Worm (Caenorhabditis elegans): ENCODE data around the gene col-140.
A peak's percentile ranks its signal among the peaks of the same experiment; 100 is the strongest.

col-140 gene

DNA sequence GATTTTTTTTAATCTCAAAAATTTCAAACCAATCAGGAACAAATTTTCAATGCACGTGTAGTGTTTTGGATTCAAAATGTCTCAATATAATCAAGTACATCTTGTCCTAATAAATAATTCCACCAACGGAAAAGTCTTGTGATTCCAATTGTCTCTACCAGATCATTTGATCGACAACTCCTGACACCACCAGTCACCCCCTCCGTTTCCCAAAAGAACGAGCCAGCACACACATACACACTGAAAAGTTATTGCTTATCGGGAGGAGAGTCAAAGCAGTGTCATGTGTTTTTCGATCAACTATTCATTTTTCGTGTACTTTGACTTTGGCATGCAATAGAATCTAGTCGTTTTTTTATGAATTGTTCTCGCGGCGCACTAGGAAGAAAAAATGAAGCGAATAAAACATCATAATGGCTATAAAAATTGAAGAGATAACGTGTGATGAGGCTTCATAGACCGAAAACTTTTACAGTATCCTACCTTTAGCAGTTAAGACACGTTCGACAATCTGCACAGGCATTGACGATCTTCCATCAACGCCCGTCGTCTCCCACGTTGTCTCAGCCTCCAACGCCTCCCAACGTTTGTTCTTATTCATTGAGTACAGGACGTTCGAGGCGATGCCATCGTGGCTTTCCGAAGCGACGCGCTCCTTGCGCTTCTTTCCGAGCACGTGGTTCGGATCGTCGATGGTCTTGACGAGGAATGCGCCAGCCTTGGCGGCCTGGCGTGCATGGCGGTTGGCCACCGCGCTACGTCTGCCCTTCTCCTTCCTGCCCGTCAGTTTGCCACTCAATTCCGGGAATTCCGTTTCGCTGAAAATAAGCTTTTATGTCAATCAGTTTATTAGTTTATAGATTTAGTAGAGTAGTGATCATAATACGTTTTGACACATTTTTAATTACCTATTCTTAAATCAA, 7.0 kb upstream of the col-140 start (continued):
- TF ChIP-seq lin-40 (tag; optimal IDR thresholded peaks at IDR 0.05), result no peak
- TF ChIP-seq F10E7.11 (tag; optimal IDR thresholded peaks at IDR 0.05), result no peak
- TF ChIP-seq somi-1 (GFP tag; optimal IDR thresholded peaks at IDR 0.05), result no peak
- no peak for TF ChIP-seq F49E8.2 (tag; optimal IDR thresholded peaks at IDR 0.05; ENCODE audit: insufficient read depth)
- TF ChIP-seq lin-26 (GFP tag; IDR thresholded peaks at IDR 0.05), result no peak
- TF ChIP-seq efl-1 (GFP tag; optimal IDR thresholded peaks at IDR 0.05), result no peak
- TF ChIP-seq C06A6.2 (GFP tag; conservative IDR thresholded peaks at IDR 0.05), result no peak
- TF ChIP-seq ceh-27 (GFP tag; optimal IDR thresholded peaks at IDR 0.05), result no peak
- peak; percentile 12 for TF ChIP-seq tbp1 (GFP tag; optimal IDR thresholded peaks at IDR 0.05)
- TF ChIP-seq pbrm-1 (GFP tag; IDR thresholded peaks at IDR 0.05), result no peak; the same call in 1 of the 2 replicates
- no peak for TF ChIP-seq aptf-2 (GFP tag; conservative IDR thresholded peaks at IDR 0.05)
- TF ChIP-seq egrh-3 (GFP tag; IDR thresholded peaks at IDR 0.05), result peak; percentile 78; the same call in 1 of the 2 replicates
- TF ChIP-seq sea-2 (GFP tag; IDR thresholded peaks at IDR 0.05), result no peak
- TF ChIP-seq Y95B8A.8 (GFP tag; IDR thresholded peaks at IDR 0.05), result peak; percentile 81; the same call in 1 of the 2 replicates
- peak; percentile 76 for TF ChIP-seq cebp-1 (GFP tag; IDR thresholded peaks at IDR 0.05)
- peak; percentile 59 for TF ChIP-seq cebp-1 (tag; optimal IDR thresholded peaks at IDR 0.05)
- TF ChIP-seq T26A5.8 (tag; optimal IDR thresholded peaks at IDR 0.05), result no peak
- TF ChIP-seq tlf-1 (GFP tag; optimal IDR thresholded peaks at IDR 0.05), result no peak
- no peak for TF ChIP-seq bed-2 (GFP tag; IDR thresholded peaks at IDR 0.05)
- no peak for TF ChIP-seq F57C9.4 (tag; optimal IDR thresholded peaks at IDR 0.05)
- no peak for TF ChIP-seq mel-28 (tag; optimal IDR thresholded peaks at IDR 0.05; ENCODE audit: borderline replicate concordance)
- TF ChIP-seq sptf-2 (GFP tag; optimal IDR thresholded peaks at IDR 0.05), result no peak
- TF ChIP-seq rcor-1 (GFP tag; IDR thresholded peaks at IDR 0.05), result no peak; the same call in 1 of the 2 replicates
- TF ChIP-seq unc-62 (GFP tag; optimal IDR thresholded peaks at IDR 0.05), result no peak
- no peak for TF ChIP-seq nhr-179 (tag; optimal IDR thresholded peaks at IDR 0.05)
- no peak for TF ChIP-seq hsf-1 (GFP tag; IDR thresholded peaks at IDR 0.05)
- no peak for TF ChIP-seq dpl-1 (GFP tag; optimal IDR thresholded peaks at IDR 0.05)
- TF ChIP-seq tbx-9 (tag; optimal IDR thresholded peaks at IDR 0.05; ENCODE audit: borderline replicate concordance), result no peak
- TF ChIP-seq rpc-1 (optimal IDR thresholded peaks at IDR 0.05), result no peak
- TF ChIP-seq rpc-1 (tag; optimal IDR thresholded peaks at IDR 0.05), result no peak
- TF ChIP-seq ccch-3 (GFP tag; optimal IDR thresholded peaks at IDR 0.05), result no peak
- peak; percentile 56 for TF ChIP-seq K11D2.4 (GFP tag; IDR thresholded peaks at IDR 0.05)
- TF ChIP-seq snpc-1.1 (tag; optimal IDR thresholded peaks at IDR 0.05; ENCODE audit: insufficient read depth), result no peak
- no peak for TF ChIP-seq B0035.1 (tag; optimal IDR thresholded peaks at IDR 0.05)
- TF ChIP-seq Y56A3A.18 (GFP tag; IDR thresholded peaks at IDR 0.05), result no peak

DNA sequence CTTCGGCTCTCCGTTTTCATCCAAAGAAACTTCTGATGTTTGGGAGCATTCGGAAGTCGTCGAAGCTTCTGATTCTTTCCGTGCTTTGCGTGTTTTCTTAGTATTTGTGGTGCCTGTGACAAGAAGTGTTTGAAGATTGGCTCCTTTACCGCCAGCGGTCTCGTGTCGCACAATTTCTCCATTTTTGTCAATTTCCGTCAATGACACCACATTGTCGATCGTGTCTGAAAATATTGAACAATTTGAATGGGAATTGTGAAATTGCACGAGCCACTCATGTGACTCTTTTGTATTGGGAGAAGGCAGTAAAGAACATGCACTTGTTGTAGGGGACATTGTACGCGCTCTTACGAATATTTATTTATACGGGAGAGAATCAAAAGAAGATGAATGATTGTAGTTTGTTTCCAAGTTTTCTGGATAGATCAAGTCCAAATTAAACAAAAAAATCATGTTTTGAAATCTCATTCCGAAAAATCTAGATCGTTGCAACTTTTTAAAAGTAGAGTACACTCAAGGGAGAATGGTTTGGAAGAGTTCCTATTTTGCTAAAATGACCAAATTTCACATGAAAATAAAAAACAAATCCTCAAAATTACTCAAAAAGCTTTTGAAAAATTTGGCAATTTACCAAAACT, 6.0 kb upstream of the col-140 start:
- TF ChIP-seq Y53F4B.3 (GFP tag; IDR thresholded peaks at IDR 0.05), result no peak; the same call in 1 of the 2 replicates
- TF ChIP-seq ztf-3 (GFP tag; optimal IDR thresholded peaks at IDR 0.05), result no peak
- no peak for TF ChIP-seq ceh-40 (GFP tag; IDR thresholded peaks at IDR 0.05)
- no peak for TF ChIP-seq pha-4 (tag; optimal IDR thresholded peaks at IDR 0.05)
- no peak for TF ChIP-seq cebp-2 (GFP tag; IDR thresholded peaks at IDR 0.05)
- no peak for TF ChIP-seq nhr-27 (tag; optimal IDR thresholded peaks at IDR 0.05)
- TF ChIP-seq pbrm-1 (GFP tag; IDR thresholded peaks at IDR 0.05), result no peak
- no peak for TF ChIP-seq ztf-28 (GFP tag; IDR thresholded peaks at IDR 0.05)
- no peak for TF ChIP-seq chd-7 (tag; optimal IDR thresholded peaks at IDR 0.05)
- no peak for TF ChIP-seq zfh-2 (GFP tag; conservative IDR thresholded peaks at IDR 0.05)
- no peak; the same call in 1 of the 2 replicates for TF ChIP-seq lir-1 (GFP tag; conservative IDR thresholded peaks at IDR 0.05)
- TF ChIP-seq nfyb-1 (GFP tag; IDR thresholded peaks at IDR 0.05), result peak; percentile 67
- TF ChIP-seq egl-44 (GFP tag; IDR thresholded peaks at IDR 0.05), result no peak
- no peak for TF ChIP-seq hlh-26 (GFP tag; conservative IDR thresholded peaks at IDR 0.05)
- no peak for TF ChIP-seq F39B2.1 (GFP tag; IDR thresholded peaks at IDR 0.05)

Data from whole organism, young adult.